Fruit fly (Drosophila melanogaster): Measurements from ENCODE around the gene CG33494.
A peak's percentile ranks its signal among the peaks of the same experiment; 100 is the strongest.

CG33494 gene

dm6 chr3R:25476744-25477143 is 18.2 kb downstream of the CG33494 start, which contains the start of the genes CG4553 and MED28 (continued):
- peak; percentile 46; the same call in 1 of the 3 replicates for TF ChIP-seq CG34422 (GFP tag; IDR thresholded peaks at IDR 0.05)
- peak; percentile 74; the same call in 2 of the 4 replicates for TF ChIP-seq chinmo (GFP tag; IDR thresholded peaks at IDR 0.05; ENCODE audit: partially characterized antibody)
- no peak for TF ChIP-seq zf30C (GFP tag; optimal IDR thresholded peaks at IDR 0.05)
- no peak for TF ChIP-seq unpg (GFP tag; optimal IDR thresholded peaks at IDR 0.05)
- TF ChIP-seq nerfin-2 (GFP tag; IDR thresholded peaks at IDR 0.05; ENCODE audit: partially characterized antibody), result peak; percentile 74
- no peak for TF ChIP-seq HmgD (GFP tag; optimal IDR thresholded peaks at IDR 0.05)
- TF ChIP-seq CG9817 (tag; optimal IDR thresholded peaks at IDR 0.05), result no peak
- no peak for TF ChIP-seq CG6175 (GFP tag; IDR thresholded peaks at IDR 0.05)
- TF ChIP-seq MESR4 (GFP tag; optimal IDR thresholded peaks at IDR 0.05), result peak; percentile 58
- no peak for TF ChIP-seq Ptx1 (GFP tag; IDR thresholded peaks at IDR 0.05)
- no peak for TF ChIP-seq H15 (GFP tag; IDR thresholded peaks at IDR 0.05)
- TF ChIP-seq jumu (GFP tag; optimal IDR thresholded peaks at IDR 0.05), result no peak
- no peak for TF ChIP-seq grau (tag; optimal IDR thresholded peaks at IDR 0.05)
- TF ChIP-seq Doc2 (GFP tag; IDR thresholded peaks at IDR 0.05), result no peak
- no peak for TF ChIP-seq prd (optimal IDR thresholded peaks at IDR 0.05)
- no peak for TF ChIP-seq prd (GFP tag; IDR thresholded peaks at IDR 0.05)
- no peak for TF ChIP-seq chif (GFP tag; optimal IDR thresholded peaks at IDR 0.05)
- peak; percentile 18 for TF ChIP-seq HmgZ (tag; optimal IDR thresholded peaks at IDR 0.05)
- TF ChIP-seq zfh1 (GFP tag; IDR thresholded peaks at IDR 0.05), result no peak
- TF ChIP-seq ERR (GFP tag; optimal IDR thresholded peaks at IDR 0.05), result no peak
- no peak for TF ChIP-seq scrt (GFP tag; optimal IDR thresholded peaks at IDR 0.05)
- no peak for TF ChIP-seq Rx (GFP tag; IDR thresholded peaks at IDR 0.05)
- no peak for TF ChIP-seq Aef1 (GFP tag; IDR thresholded peaks at IDR 0.05)
- TF ChIP-seq YL-1 (GFP tag; optimal IDR thresholded peaks at IDR 0.05), result peak; percentile 75
- peak; percentile 85 for TF ChIP-seq amos (GFP tag; IDR thresholded peaks at IDR 0.05; ENCODE audit: partially characterized antibody)
- no peak for TF ChIP-seq vfl (GFP tag; optimal IDR thresholded peaks at IDR 0.05)
- TF ChIP-seq CTCF (GFP tag; optimal IDR thresholded peaks at IDR 0.05), result peak; percentile 22
- no peak for TF ChIP-seq Fer2 (tag; optimal IDR thresholded peaks at IDR 0.05)
- TF ChIP-seq CG32767 (GFP tag; IDR thresholded peaks at IDR 0.05), result peak; percentile 43; the same call in 1 of the 2 replicates
- TF ChIP-seq ems (GFP tag; optimal IDR thresholded peaks at IDR 0.05), result no peak
- TF ChIP-seq chn (GFP tag; optimal IDR thresholded peaks at IDR 0.05), result no peak
- no peak for TF ChIP-seq H2.0 (GFP tag; IDR thresholded peaks at IDR 0.05)
- no peak for TF ChIP-seq sisA (GFP tag; IDR thresholded peaks at IDR 0.05)
- TF ChIP-seq CG17612 (GFP tag; IDR thresholded peaks at IDR 0.05), result no peak
- no peak for TF ChIP-seq fd64A (GFP tag; optimal IDR thresholded peaks at IDR 0.05)
- TF ChIP-seq CG3726 (GFP tag; IDR thresholded peaks at IDR 0.05), result no peak
- TF ChIP-seq CG9876 (GFP tag; optimal IDR thresholded peaks at IDR 0.05), result no peak
- TF ChIP-seq gro (GFP tag; optimal IDR thresholded peaks at IDR 0.05), result no peak
- TF ChIP-seq Hr39 (optimal IDR thresholded peaks at IDR 0.05), result no peak
- no peak for TF ChIP-seq rib (GFP tag; IDR thresholded peaks at IDR 0.05)
- TF ChIP-seq CG4360 (GFP tag; IDR thresholded peaks at IDR 0.05), result no peak
- TF ChIP-seq CG16815 (GFP tag; optimal IDR thresholded peaks at IDR 0.05), result no peak
- no peak for TF ChIP-seq klu (GFP tag; IDR thresholded peaks at IDR 0.05)
- no peak for TF ChIP-seq zfh2 (GFP tag; optimal IDR thresholded peaks at IDR 0.05)
- no peak for TF ChIP-seq Meics (GFP tag; optimal IDR thresholded peaks at IDR 0.05)
- TF ChIP-seq Stat92E (GFP tag; optimal IDR thresholded peaks at IDR 0.05), result no peak
- TF ChIP-seq Nf-YC (tag; optimal IDR thresholded peaks at IDR 0.05), result peak; percentile 4
- peak; percentile 4 for TF ChIP-seq CG14710 (tag; optimal IDR thresholded peaks at IDR 0.05)
- TF ChIP-seq CG11560 (tag; IDR thresholded peaks at IDR 0.05), result no peak
- TF ChIP-seq CG11504 (tag; optimal IDR thresholded peaks at IDR 0.05), result no peak
- TF ChIP-seq hth (optimal IDR thresholded peaks at IDR 0.05), result no peak
- TF ChIP-seq ind (GFP tag; optimal IDR thresholded peaks at IDR 0.05), result no peak
- peak; percentile 87; the same call in 2 of the 3 replicates for TF ChIP-seq Opbp (GFP tag; IDR thresholded peaks at IDR 0.05; ENCODE audit: partially characterized antibody)
- TF ChIP-seq Xbp1 (GFP tag; optimal IDR thresholded peaks at IDR 0.05), result no peak
